Fruit fly (Drosophila melanogaster) whole organism, embryonic: ENCODE data around the gene Bhmt.

ENCODE experiments used
- B-H1 ChIP-seq: fragments of 200-800 bp; sonication (Bioruptor generic); IDR thresholded peaks from 3 replicates; pipeline ENCODE4 v1.3.6; 2022; ENCODE audit warnings: missing biosample characterization, missing genetic modification characterization
- D ChIP-seq, 2 experiments: fragments of 200-800 bp in 1 of 2; fragments of >200 bp in 1 of 2; sonication (Bioruptor generic) in 1 of 2; optimal IDR thresholded peaks; 2 replicates in 1 of 2; 3 replicates in 1 of 2; lab custom pipeline; 2017; ENCODE audit warnings: mild to moderate bottlenecking in 1 of 2, missing biosample characterization in 1 of 2, missing genetic modification characterization in 1 of 2, missing genetic modification reagents in 1 of 2
- HmgD ChIP-seq: fragments of 200-800 bp; sonication (Bioruptor generic); optimal IDR thresholded peaks from 3 replicates; lab custom pipeline; 2016; ENCODE audit warnings: missing biosample characterization, missing genetic modification characterization
- Poxn ChIP-seq: fragments of 200-800 bp; sonication (Bioruptor generic); IDR thresholded peaks from 2 replicates; pipeline ENCODE4 v1.3.6; 2022; ENCODE audit warnings: missing biosample characterization, missing genetic modification characterization
- Ssrp ChIP-seq: fragments of 200-800 bp; sonication (Bioruptor generic); optimal IDR thresholded peaks from 2 replicates; lab custom pipeline; 2018; ENCODE audit warnings: missing biosample characterization, mild to moderate bottlenecking, missing genetic modification characterization, moderate library complexity
- ase ChIP-seq: fragments of 200-800 bp; sonication (Bioruptor generic); IDR thresholded peaks from 3 replicates; pipeline ENCODE4 v1.3.6; 2022; ENCODE audit warnings: missing biosample characterization, missing genetic modification characterization
- hkb ChIP-seq, 2 experiments: fragments of 200-800 bp in 1 of 2; fragments of >200 bp in 1 of 2; sonication (Bioruptor generic) in 1 of 2; IDR thresholded peaks in 1 of 2; optimal IDR thresholded peaks in 1 of 2; 2 replicates each; pipeline versions ENCODE4 v1.3.6 to Lab custom; 2017 to 2022; ENCODE audit warnings: missing biosample characterization in 1 of 2, missing genetic modification characterization in 1 of 2
- lmd ChIP-seq: fragments of 200-800 bp; sonication (Bioruptor generic); IDR thresholded peaks from 2 replicates; pipeline ENCODE4 v1.3.6; 2022; ENCODE audit warnings: missing biosample characterization, missing genetic modification characterization
- phol ChIP-seq: fragments of 200-800 bp; sonication (Bioruptor generic); optimal IDR thresholded peaks from 3 replicates; lab custom pipeline; 2018; ENCODE audit warnings: missing biosample characterization, mild to moderate bottlenecking, missing genetic modification characterization, moderate library complexity
- pros ChIP-seq: fragments of 200-800 bp; sonication (Bioruptor generic); optimal IDR thresholded peaks from 3 replicates; lab custom pipeline; 2019; ENCODE audit warnings: missing biosample characterization, mild to moderate bottlenecking, missing genetic modification characterization, moderate library complexity
- sqz ChIP-seq: fragments of 200-800 bp; sonication (Bioruptor generic); optimal IDR thresholded peaks from 3 replicates; lab custom pipeline; 2018; ENCODE audit warnings: missing biosample characterization, mild to moderate bottlenecking, missing genetic modification characterization

Bhmt gene

dm6 chr2L:18906615-18907014, 50.5 kb downstream of the Bhmt start (continued):
- no peak for TF ChIP-seq sqz (GFP tag; lab: Kevin White, UChicago)
- 0 out of 3 replicates have a peak, but pooled peaks have one; percentile 13 for TF ChIP-seq B-H1
- no peak for TF ChIP-seq D (optimal IDR thresholded peaks at IDR 0.05; lab: Kevin White, UChicago)
- TF ChIP-seq D (GFP tag; optimal IDR thresholded peaks at IDR 0.05; lab: Kevin White, UChicago) = peak; percentile 61
- TF ChIP-seq hkb (optimal IDR thresholded peaks at IDR 0.05; lab: Kevin White, UChicago) = no peak
- TF ChIP-seq hkb (GFP tag; IDR thresholded peaks at IDR 0.05; lab: Robert Waterston, UW) = peak; percentile 57; the same call in 1 of the 2 replicates
- TF ChIP-seq ase (GFP tag; lab: Robert Waterston, UW) = no peak
- TF ChIP-seq Poxn (GFP tag; lab: Robert Waterston, UW) = no peak
- peak; percentile 63 for TF ChIP-seq Ssrp
- TF ChIP-seq pros (GFP tag; lab: Kevin White, UChicago) = no peak
- peak; percentile 53 for TF ChIP-seq lmd (GFP tag; lab: Robert Waterston, UW)
- TF ChIP-seq phol (tag; lab: Kevin White, UChicago) = peak; percentile 67
- no peak for TF ChIP-seq HmgD (GFP tag; lab: Kevin White, UChicago)
